In the genomic region with DNA sequence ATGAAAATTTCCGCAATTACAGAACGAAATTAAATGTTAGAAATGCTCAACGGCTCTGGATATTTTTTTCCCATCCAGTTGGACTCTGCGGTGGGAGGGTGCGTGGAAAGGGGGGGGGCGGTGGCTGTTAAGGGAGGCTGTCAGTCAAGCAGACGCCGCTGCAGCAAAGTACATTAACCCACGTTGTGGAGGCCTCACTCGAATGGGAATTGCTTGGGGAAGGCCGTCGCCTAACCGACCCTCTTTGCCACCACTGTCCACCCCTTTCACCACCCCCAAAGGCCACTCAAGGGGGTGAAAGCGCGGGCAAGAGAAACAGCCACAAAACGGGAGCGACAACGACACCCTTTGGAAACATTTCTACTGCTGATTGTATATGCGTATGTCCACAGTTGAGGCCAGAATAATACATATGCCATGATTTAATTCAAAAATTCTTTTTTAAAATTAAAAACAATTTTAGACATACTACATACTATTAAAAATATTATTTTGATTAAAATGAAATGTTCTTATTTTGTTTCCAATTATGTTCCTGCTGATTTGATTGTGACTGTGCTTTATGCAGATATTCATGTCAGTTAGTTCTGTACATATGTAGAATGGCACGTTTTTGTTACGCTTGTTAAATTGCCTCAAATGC, we compare ENCODE assay signal across 1 fruit fly cellular context.
TF ChIP-seq lines count a peak whose summit lies in the region.

No protein-coding gene starts in this region.

TF ChIP-seq in whole organism, embryonic, 481 proteins besides CTCF, POLR2A, EP300 and RAD21 (continued from another document and continues in another):
- 0 out of 3 replicates have a peak, but pooled peaks have one; percentile 18 for TF ChIP-seq CG2199 (GFP tag; IDR thresholded peaks at IDR 0.05; lab: Robert Waterston, UW)
- peak; percentile 49 for TF ChIP-seq sens (GFP tag; lab: Kevin White, UChicago)
- TF ChIP-seq dati (GFP tag; IDR thresholded peaks at IDR 0.05; lab: Robert Waterston, UW), result no peak
- TF ChIP-seq CG6683 (GFP tag; optimal IDR thresholded peaks at IDR 0.05; lab: Kevin White, UChicago), result peak; percentile 16
- no peak for TF ChIP-seq CG10274 (GFP tag; optimal IDR thresholded peaks at IDR 0.05; lab: Kevin White, UChicago)
- peak; percentile 6 for TF ChIP-seq CG9817 (tag; optimal IDR thresholded peaks at IDR 0.05; lab: Kevin White, UChicago)
- TF ChIP-seq sob (GFP tag; IDR thresholded peaks at IDR 0.05; lab: Robert Waterston, UW), result no peak
- TF ChIP-seq Six4 (GFP tag; optimal IDR thresholded peaks at IDR 0.05; lab: Kevin White, UChicago), result no peak
- peak; percentile 17; the same call in 1 of the 2 replicates for TF ChIP-seq sisA (GFP tag; IDR thresholded peaks at IDR 0.05; lab: Robert Waterston, UW)
- no peak for TF ChIP-seq tup (GFP tag; optimal IDR thresholded peaks at IDR 0.05; lab: Kevin White, UChicago)
- peak; percentile 50 for TF ChIP-seq E2f1 (GFP tag; IDR thresholded peaks at IDR 0.05; lab: Robert Waterston, UW)
- TF ChIP-seq cwo (GFP tag; optimal IDR thresholded peaks at IDR 0.05; lab: Kevin White, UChicago), result peak; percentile 50
- peak; percentile 34 for TF ChIP-seq CG17385 (GFP tag; optimal IDR thresholded peaks at IDR 0.05; lab: Kevin White, UChicago)
- peak; percentile 73 for TF ChIP-seq CG8388 (GFP tag; optimal IDR thresholded peaks at IDR 0.05; lab: Kevin White, UChicago)
- peak; percentile 70 for TF ChIP-seq CG7556 (GFP tag; optimal IDR thresholded peaks at IDR 0.05; lab: Kevin White, UChicago)
- TF ChIP-seq CG10321 (GFP tag; IDR thresholded peaks at IDR 0.05; lab: Robert Waterston, UW), result no peak
- TF ChIP-seq bigmax (GFP tag; optimal IDR thresholded peaks at IDR 0.05; lab: Kevin White, UChicago), result no peak
- TF ChIP-seq CG8944 (GFP tag; optimal IDR thresholded peaks at IDR 0.05; lab: Kevin White, UChicago), result no peak
- no peak for TF ChIP-seq CG8359 (GFP tag; optimal IDR thresholded peaks at IDR 0.05; lab: Kevin White, UChicago; ENCODE audit: borderline replicate concordance)
- no peak for TF ChIP-seq unc-4 (GFP tag; IDR thresholded peaks at IDR 0.05; lab: Robert Waterston, UW; ENCODE audit: partially characterized antibody)
- TF ChIP-seq HHEX (GFP tag; optimal IDR thresholded peaks at IDR 0.05; lab: Kevin White, UChicago), result peak; percentile 30
- TF ChIP-seq Dref (GFP tag; IDR thresholded peaks at IDR 0.05; lab: Robert Waterston, UW), result no peak
- TF ChIP-seq HLH4C (GFP tag; IDR thresholded peaks at IDR 0.05; lab: Robert Waterston, UW; ENCODE audit: partially characterized antibody), result no peak
- TF ChIP-seq CG2120 (GFP tag; optimal IDR thresholded peaks at IDR 0.05; lab: Kevin White, UChicago), result peak; percentile 40
- TF ChIP-seq CG43689 (GFP tag; IDR thresholded peaks at IDR 0.05; lab: Robert Waterston, UW), result no peak
- no peak for TF ChIP-seq CG30020 (tag; optimal IDR thresholded peaks at IDR 0.05; lab: Kevin White, UChicago)
- peak; percentile 46 for TF ChIP-seq fd96Cb (tag; optimal IDR thresholded peaks at IDR 0.05; lab: Kevin White, UChicago)
- no peak for TF ChIP-seq D19B (GFP tag; optimal IDR thresholded peaks at IDR 0.05; lab: Kevin White, UChicago)
- TF ChIP-seq CG17829 (tag; optimal IDR thresholded peaks at IDR 0.05; lab: Kevin White, UChicago), result peak; percentile 40
- TF ChIP-seq NfI (GFP tag; optimal IDR thresholded peaks at IDR 0.05; lab: Kevin White, UChicago), result peak; percentile 6
- TF ChIP-seq ind (GFP tag; optimal IDR thresholded peaks at IDR 0.05; lab: Kevin White, UChicago), result peak; percentile 27
- TF ChIP-seq org-1 (GFP tag; optimal IDR thresholded peaks at IDR 0.05; lab: Kevin White, UChicago), result peak; percentile 34
- peak; percentile 77; the same call in 1 of the 2 replicates for TF ChIP-seq CG17328 (GFP tag; IDR thresholded peaks at IDR 0.05; lab: Robert Waterston, UW)
- TF ChIP-seq Sox102F (GFP tag; optimal IDR thresholded peaks at IDR 0.05; lab: Kevin White, UChicago), result peak; percentile 70
- TF ChIP-seq CG32767 (GFP tag; IDR thresholded peaks at IDR 0.05; lab: Robert Waterston, UW), result 0 out of 2 replicates have a peak, but pooled peaks have one; percentile 64
- TF ChIP-seq Deaf1 (tag; optimal IDR thresholded peaks at IDR 0.05; lab: Kevin White, UChicago), result peak; percentile 45
- TF ChIP-seq Meics (GFP tag; optimal IDR thresholded peaks at IDR 0.05; lab: Kevin White, UChicago), result peak; percentile 58
- no peak for TF ChIP-seq vnd (GFP tag; IDR thresholded peaks at IDR 0.05; lab: Robert Waterston, UW; ENCODE audit: partially characterized antibody)
- TF ChIP-seq CG5180 (GFP tag; optimal IDR thresholded peaks at IDR 0.05; lab: Kevin White, UChicago), result peak; percentile 38
- peak; percentile 21 for TF ChIP-seq CG1603 (tag; optimal IDR thresholded peaks at IDR 0.05; lab: Kevin White, UChicago)
- peak; percentile 68 for TF ChIP-seq Drgx (GFP tag; IDR thresholded peaks at IDR 0.05; lab: Robert Waterston, UW)
- no peak for TF ChIP-seq sna (GFP tag; IDR thresholded peaks at IDR 0.05; lab: Robert Waterston, UW; ENCODE audit: partially characterized antibody)
- TF ChIP-seq trh (GFP tag; optimal IDR thresholded peaks at IDR 0.05; lab: Kevin White, UChicago), result no peak
- no peak for TF ChIP-seq mam (GFP tag; optimal IDR thresholded peaks at IDR 0.05; lab: Kevin White, UChicago)
- peak; percentile 66 for TF ChIP-seq stc (GFP tag; IDR thresholded peaks at IDR 0.05; lab: Robert Waterston, UW)
- peak; percentile 69 for TF ChIP-seq grau (tag; optimal IDR thresholded peaks at IDR 0.05; lab: Kevin White, UChicago)
- peak; percentile 41 for TF ChIP-seq caup (GFP tag; optimal IDR thresholded peaks at IDR 0.05; lab: Kevin White, UChicago; ENCODE audit: severe bottlenecking)
- TF ChIP-seq psq (GFP tag; optimal IDR thresholded peaks at IDR 0.05; lab: Kevin White, UChicago), result no peak
- no peak for TF ChIP-seq klu (GFP tag; IDR thresholded peaks at IDR 0.05; lab: Robert Waterston, UW)
- TF ChIP-seq pros (GFP tag; optimal IDR thresholded peaks at IDR 0.05; lab: Kevin White, UChicago), result peak; percentile 5
- TF ChIP-seq lov (optimal IDR thresholded peaks at IDR 0.05; lab: Kevin White, UChicago), result no peak
- no peak for TF ChIP-seq lov (GFP tag; IDR thresholded peaks at IDR 0.05; lab: Robert Waterston, UW)
- TF ChIP-seq Rfx (GFP tag; IDR thresholded peaks at IDR 0.05; lab: Robert Waterston, UW), result peak; percentile 59
- TF ChIP-seq CG12155 (GFP tag; optimal IDR thresholded peaks at IDR 0.05; lab: Kevin White, UChicago), result no peak
- TF ChIP-seq CoRest (tag; optimal IDR thresholded peaks at IDR 0.05; lab: Kevin White, UChicago), result peak; percentile 63
- no peak for TF ChIP-seq exex (tag; optimal IDR thresholded peaks at IDR 0.05; lab: Kevin White, UChicago)
- TF ChIP-seq CG17186 (GFP tag; optimal IDR thresholded peaks at IDR 0.05; lab: Kevin White, UChicago), result no peak
- TF ChIP-seq ro (GFP tag; IDR thresholded peaks at IDR 0.05; lab: Robert Waterston, UW), result peak; percentile 16; the same call in 1 of the 2 replicates
- TF ChIP-seq Jarid2 (GFP tag; optimal IDR thresholded peaks at IDR 0.05; lab: Kevin White, UChicago), result no peak
- TF ChIP-seq usp (GFP tag; optimal IDR thresholded peaks at IDR 0.05; lab: Kevin White, UChicago), result no peak
- peak; percentile 65; the same call in 1 of the 2 replicates for TF ChIP-seq CG32532 (GFP tag; IDR thresholded peaks at IDR 0.05; lab: Robert Waterston, UW)
- peak; percentile 65 for TF ChIP-seq CG10267 (tag; optimal IDR thresholded peaks at IDR 0.05; lab: Kevin White, UChicago)
- peak; percentile 50 for TF ChIP-seq CG14710 (tag; optimal IDR thresholded peaks at IDR 0.05; lab: Kevin White, UChicago)
- TF ChIP-seq Taf1 (GFP tag; IDR thresholded peaks at IDR 0.05; lab: Robert Waterston, UW), result 0 out of 2 replicates have a peak, but pooled peaks have one; percentile 11
- peak; percentile 59 for TF ChIP-seq CG9727 (GFP tag; optimal IDR thresholded peaks at IDR 0.05; lab: Kevin White, UChicago)
- no peak for TF ChIP-seq CG17612 (GFP tag; IDR thresholded peaks at IDR 0.05; lab: Robert Waterston, UW)
- TF ChIP-seq gcm (GFP tag; optimal IDR thresholded peaks at IDR 0.05; lab: Kevin White, UChicago), result peak; percentile 59
- peak; percentile 40 for TF ChIP-seq CG1233 (GFP tag; optimal IDR thresholded peaks at IDR 0.05; lab: Kevin White, UChicago)
- no peak for TF ChIP-seq Bgb (GFP tag; IDR thresholded peaks at IDR 0.05; lab: Robert Waterston, UW; ENCODE audit: partially characterized antibody)
- TF ChIP-seq CG18262 (tag; optimal IDR thresholded peaks at IDR 0.05; lab: Kevin White, UChicago), result peak; percentile 72
- TF ChIP-seq dimm (GFP tag; IDR thresholded peaks at IDR 0.05; lab: Robert Waterston, UW), result no peak
- peak; percentile 2 for TF ChIP-seq CG16815 (GFP tag; optimal IDR thresholded peaks at IDR 0.05; lab: Kevin White, UChicago)
- peak in 1 of 2 experiments; percentile 65 for TF ChIP-seq Hr51 (GFP tag; optimal IDR thresholded peaks at IDR 0.05; lab: Kevin White, UChicago)
- TF ChIP-seq CG14860 (GFP tag; IDR thresholded peaks at IDR 0.05; lab: Robert Waterston, UW; ENCODE audit: partially characterized antibody), result no peak
- no peak for TF ChIP-seq sc (optimal IDR thresholded peaks at IDR 0.05; lab: Kevin White, UChicago)
- TF ChIP-seq sc (GFP tag; optimal IDR thresholded peaks at IDR 0.05; lab: Kevin White, UChicago), result peak; percentile 30
- TF ChIP-seq oc (tag; optimal IDR thresholded peaks at IDR 0.05; lab: Kevin White, UChicago), result peak; percentile 70
- TF ChIP-seq CG3281 (GFP tag; optimal IDR thresholded peaks at IDR 0.05; lab: Kevin White, UChicago), result peak; percentile 36
- 0 out of 2 replicates have a peak, but pooled peaks have one; percentile 21 for TF ChIP-seq CG14667 (GFP tag; IDR thresholded peaks at IDR 0.05; lab: Robert Waterston, UW)
- TF ChIP-seq jing (GFP tag; optimal IDR thresholded peaks at IDR 0.05; lab: Kevin White, UChicago), result no peak
- peak; percentile 80 for TF ChIP-seq gem (tag; optimal IDR thresholded peaks at IDR 0.05; lab: Kevin White, UChicago)
- TF ChIP-seq Nf-YA (GFP tag; IDR thresholded peaks at IDR 0.05; lab: Robert Waterston, UW), result peak; percentile 26; the same call in 1 of the 2 replicates
- TF ChIP-seq pan (optimal IDR thresholded peaks at IDR 0.05; lab: Kevin White, UChicago), result no peak
- peak in 1 of 2 experiments; percentile 66 for TF ChIP-seq pan (GFP tag; optimal IDR thresholded peaks at IDR 0.05 in 1 of 2, IDR thresholded peaks at IDR 0.05 in 1 of 2)
- TF ChIP-seq vvl (GFP tag; IDR thresholded peaks at IDR 0.05; lab: Robert Waterston, UW), result peak; percentile 81
- no peak for TF ChIP-seq grn (GFP tag; optimal IDR thresholded peaks at IDR 0.05; lab: Kevin White, UChicago)
- no peak for TF ChIP-seq Lpt (GFP tag; optimal IDR thresholded peaks at IDR 0.05; lab: Kevin White, UChicago)
- TF ChIP-seq Elba2 (GFP tag; optimal IDR thresholded peaks at IDR 0.05; lab: Kevin White, UChicago), result no peak
- TF ChIP-seq ftz-f1 (GFP tag; optimal IDR thresholded peaks at IDR 0.05; lab: Kevin White, UChicago), result no peak
- peak; percentile 63 for TF ChIP-seq CG11695 (GFP tag; IDR thresholded peaks at IDR 0.05; lab: Robert Waterston, UW)
- TF ChIP-seq Hand (GFP tag; optimal IDR thresholded peaks at IDR 0.05; lab: Kevin White, UChicago), result peak; percentile 39
- peak; percentile 38 for TF ChIP-seq nerfin-1 (tag; optimal IDR thresholded peaks at IDR 0.05; lab: Kevin White, UChicago)
- TF ChIP-seq her (GFP tag; optimal IDR thresholded peaks at IDR 0.05; lab: Kevin White, UChicago), result no peak
- TF ChIP-seq CG12391 (tag; optimal IDR thresholded peaks at IDR 0.05; lab: Kevin White, UChicago), result peak; percentile 76
- no peak for TF ChIP-seq NK7.1 (GFP tag; optimal IDR thresholded peaks at IDR 0.05; lab: Kevin White, UChicago)
- 0 out of 2 replicates have a peak, but pooled peaks have one; percentile 41 for TF ChIP-seq sim (GFP tag; IDR thresholded peaks at IDR 0.05; lab: Robert Waterston, UW)
- TF ChIP-seq CG3847 (GFP tag; IDR thresholded peaks at IDR 0.05; lab: Robert Waterston, UW), result 0 out of 2 replicates have a peak, but pooled peaks have one; percentile 39
- TF ChIP-seq ems (GFP tag; optimal IDR thresholded peaks at IDR 0.05; lab: Kevin White, UChicago), result no peak
- TF ChIP-seq prd (optimal IDR thresholded peaks at IDR 0.05; lab: Kevin White, UChicago), result no peak
- peak; percentile 68; the same call in 2 of the 3 replicates for TF ChIP-seq prd (GFP tag; IDR thresholded peaks at IDR 0.05; lab: Robert Waterston, UW)
- peak; percentile 68; the same call in 1 of the 3 replicates for TF ChIP-seq ci (GFP tag; IDR thresholded peaks at IDR 0.05; lab: Robert Waterston, UW)
- TF ChIP-seq CG11398 (GFP tag; optimal IDR thresholded peaks at IDR 0.05; lab: Kevin White, UChicago), result no peak
- peak; percentile 46 for TF ChIP-seq CG10147 (GFP tag; optimal IDR thresholded peaks at IDR 0.05; lab: Kevin White, UChicago)
- no peak for TF ChIP-seq CG5245 (GFP tag; optimal IDR thresholded peaks at IDR 0.05; lab: Kevin White, UChicago)
- TF ChIP-seq PHDP (tag; optimal IDR thresholded peaks at IDR 0.05; lab: Kevin White, UChicago), result peak; percentile 75
- peak; percentile 47 for TF ChIP-seq CG13775 (GFP tag; optimal IDR thresholded peaks at IDR 0.05; lab: Kevin White, UChicago)
- no peak for TF ChIP-seq CG10565 (GFP tag; optimal IDR thresholded peaks at IDR 0.05; lab: Kevin White, UChicago)
- TF ChIP-seq chinmo (GFP tag; IDR thresholded peaks at IDR 0.05; lab: Robert Waterston, UW; ENCODE audit: partially characterized antibody), result no peak
- TF ChIP-seq Side (GFP tag; optimal IDR thresholded peaks at IDR 0.05; lab: Kevin White, UChicago), result no peak
- TF ChIP-seq CG10462 (GFP tag; optimal IDR thresholded peaks at IDR 0.05; lab: Kevin White, UChicago), result peak; percentile 6
- TF ChIP-seq hkb (optimal IDR thresholded peaks at IDR 0.05; lab: Kevin White, UChicago), result no peak
- TF ChIP-seq hkb (GFP tag; IDR thresholded peaks at IDR 0.05; lab: Robert Waterston, UW), result no peak
- no peak for TF ChIP-seq Trl (optimal IDR thresholded peaks at IDR 0.05; lab: Kevin White, UChicago)
- no peak for TF ChIP-seq Trl (GFP tag; optimal IDR thresholded peaks at IDR 0.05; lab: Kevin White, UChicago)
- peak in 1 of 2 experiments; percentile 49 for TF ChIP-seq dpn (GFP tag; optimal IDR thresholded peaks at IDR 0.05; lab: Kevin White, UChicago)
- TF ChIP-seq Aef1 (GFP tag; IDR thresholded peaks at IDR 0.05; lab: Robert Waterston, UW), result peak; percentile 26; the same call in 1 of the 3 replicates
- TF ChIP-seq gce (GFP tag; IDR thresholded peaks at IDR 0.05; lab: Robert Waterston, UW), result no peak
- TF ChIP-seq CG31441 (GFP tag; IDR thresholded peaks at IDR 0.05; lab: Robert Waterston, UW), result peak; percentile 76
- peak; percentile 1 for TF ChIP-seq Vsx1 (GFP tag; optimal IDR thresholded peaks at IDR 0.05; lab: Kevin White, UChicago)
- TF ChIP-seq CG6854 (GFP tag; optimal IDR thresholded peaks at IDR 0.05; lab: Kevin White, UChicago), result peak; percentile 3
- no peak for TF ChIP-seq eyg (GFP tag; optimal IDR thresholded peaks at IDR 0.05; lab: Kevin White, UChicago)
- TF ChIP-seq CG17912 (GFP tag; optimal IDR thresholded peaks at IDR 0.05; lab: Kevin White, UChicago), result no peak
